Fruit fly (Drosophila melanogaster): ENCODE measurements around the gene cocoon.

DNA sequence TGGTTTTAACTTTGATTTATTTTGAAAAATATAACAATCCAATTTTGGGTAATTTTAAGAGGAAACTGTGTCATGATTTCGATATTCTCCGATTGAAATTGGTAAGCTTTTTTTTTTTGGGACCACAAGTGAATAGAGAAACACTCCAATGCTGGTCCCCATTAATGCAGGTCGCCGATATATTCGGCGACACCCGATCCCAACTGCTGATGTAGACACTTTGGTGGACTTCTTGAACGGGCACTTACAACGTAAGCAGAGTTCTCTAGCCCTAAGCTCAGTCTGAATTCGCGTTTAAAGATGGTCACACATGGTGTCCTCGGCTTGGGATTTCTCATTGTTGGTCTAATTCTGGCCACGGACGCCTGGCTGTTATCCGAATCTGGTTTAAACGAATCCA, 46.4 kb upstream of the cocoon start, which contains the start of gene yellow-k:
- TF ChIP-seq exex (tag; optimal IDR thresholded peaks at IDR 0.05) (no peak), CG12071 (GFP tag; optimal IDR thresholded peaks at IDR 0.05) (no peak), trh (GFP tag; optimal IDR thresholded peaks at IDR 0.05) (no peak), CG3407 (GFP tag; optimal IDR thresholded peaks at IDR 0.05) (no peak), ab (GFP tag; optimal IDR thresholded peaks at IDR 0.05) (no peak), Dip3 (GFP tag; optimal IDR thresholded peaks at IDR 0.05) (no peak), CG4854 (GFP tag; optimal IDR thresholded peaks at IDR 0.05) (no peak)
